Worm (Caenorhabditis elegans): ENCODE data around the gene C07D10.1.

Gene C07D10.1

DNA sequence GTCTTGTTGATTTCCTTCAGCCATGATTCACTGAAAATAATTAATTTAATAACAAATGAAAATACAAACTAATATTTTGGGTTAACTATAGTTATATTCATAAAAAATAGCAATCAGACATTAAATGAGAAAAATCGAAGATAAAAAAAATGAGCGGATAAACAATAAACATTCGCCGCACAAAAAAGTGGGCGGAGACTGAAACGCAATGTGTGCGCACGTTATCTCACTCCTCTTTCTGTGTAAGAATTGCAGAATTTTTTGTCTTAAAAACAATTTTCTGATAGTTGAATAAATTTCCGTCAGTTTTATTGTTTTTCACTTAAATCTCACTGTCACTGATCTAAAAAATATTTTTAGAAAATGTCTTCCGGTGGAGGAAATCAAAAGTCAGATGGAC is 24.7 kb upstream of the C07D10.1 start, which contains the start of the genes mtch-1 and rpb-4:
mtch-1 (minus strand) TSS at position 24 of the 400 bp plus-strand sequence.
rpb-4 (plus strand) TSS at position 353 of the 400 bp plus-strand sequence.
- TF ChIP-seq ztf-29 (GFP tag; IDR thresholded peaks at IDR 0.05) (no peak), med-1 (GFP tag; optimal IDR thresholded peaks at IDR 0.05; ENCODE audit: insufficient read depth) (peak; percentile 11)

DNA sequence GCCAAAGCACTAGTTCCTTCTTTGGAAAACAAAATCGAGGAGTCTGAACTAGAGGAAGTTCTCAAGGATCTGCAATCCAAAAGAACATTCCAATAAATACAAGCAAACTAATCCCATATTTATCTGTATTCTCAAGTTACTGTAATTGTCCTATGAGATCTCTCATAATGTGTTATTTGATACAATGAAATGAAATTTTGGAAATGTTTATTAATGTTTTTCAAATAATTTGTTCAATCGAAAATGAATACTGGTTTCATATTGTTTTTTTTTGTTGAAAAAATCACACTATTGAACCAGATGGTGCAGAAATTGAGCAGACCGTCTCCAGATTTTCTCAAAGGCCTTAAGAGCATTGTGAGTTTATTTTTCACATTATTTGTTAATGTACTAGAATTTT is 23.8 kb upstream of the C07D10.1 start, which contains the start of gene F43E2.1:
F43E2.1 (plus strand) TSS at position 301 of the 400 bp plus-strand sequence.
- no peak for TF ChIP-seq flt-1 (GFP tag; IDR thresholded peaks at IDR 0.05)
- TF ChIP-seq tab-1 (GFP tag; IDR thresholded peaks at IDR 0.05): no peak
- no peak for TF ChIP-seq med-1 (GFP tag; optimal IDR thresholded peaks at IDR 0.05; ENCODE audit: insufficient read depth)
- TF ChIP-seq ref-1 (GFP tag; conservative IDR thresholded peaks at IDR 0.05): no peak
- no peak for TF ChIP-seq klf-2 (GFP tag; conservative IDR thresholded peaks at IDR 0.05)
- TF ChIP-seq cog-1 (tag; optimal IDR thresholded peaks at IDR 0.05): no peak
- no peak for TF ChIP-seq ztf-29 (GFP tag; IDR thresholded peaks at IDR 0.05)
- TF ChIP-seq ztf-23 (GFP tag; IDR thresholded peaks at IDR 0.05): no peak

DNA sequence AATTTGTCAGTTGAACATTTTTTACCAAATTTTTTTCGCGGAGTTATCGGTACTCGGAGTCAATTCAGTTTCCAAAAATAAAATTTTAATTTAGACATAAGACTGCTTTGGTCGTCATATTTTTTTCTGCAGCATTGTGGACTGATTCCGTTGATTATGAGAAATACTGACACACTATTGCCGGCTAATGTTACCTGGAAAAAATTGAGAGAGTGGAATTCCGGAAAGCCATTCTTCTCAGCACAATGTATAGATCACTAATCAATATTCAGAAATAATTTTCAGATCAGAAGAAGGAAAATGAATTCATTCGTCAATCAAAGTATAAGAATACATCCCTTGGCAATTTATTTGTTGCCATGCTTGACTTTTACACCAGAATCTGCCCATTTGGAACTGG is 19.8 kb upstream of the C07D10.1 start, which contains the start of gene C07D10.6:
C07D10.6 (plus strand) TSS at position 301 of the 400 bp plus-strand sequence.
- TF ChIP-seq med-1 (GFP tag; optimal IDR thresholded peaks at IDR 0.05; ENCODE audit: insufficient read depth) (no peak), ztf-29 (GFP tag; IDR thresholded peaks at IDR 0.05) (no peak), ref-1 (GFP tag; conservative IDR thresholded peaks at IDR 0.05) (no peak), klf-2 (GFP tag; conservative IDR thresholded peaks at IDR 0.05) (no peak), tab-1 (GFP tag; IDR thresholded peaks at IDR 0.05) (no peak), cog-1 (tag; optimal IDR thresholded peaks at IDR 0.05) (no peak), T22C8.4 (GFP tag; IDR thresholded peaks at IDR 0.05) (no peak), flt-1 (GFP tag; IDR thresholded peaks at IDR 0.05) (no peak), ztf-23 (GFP tag; IDR thresholded peaks at IDR 0.05) (no peak)

DNA sequence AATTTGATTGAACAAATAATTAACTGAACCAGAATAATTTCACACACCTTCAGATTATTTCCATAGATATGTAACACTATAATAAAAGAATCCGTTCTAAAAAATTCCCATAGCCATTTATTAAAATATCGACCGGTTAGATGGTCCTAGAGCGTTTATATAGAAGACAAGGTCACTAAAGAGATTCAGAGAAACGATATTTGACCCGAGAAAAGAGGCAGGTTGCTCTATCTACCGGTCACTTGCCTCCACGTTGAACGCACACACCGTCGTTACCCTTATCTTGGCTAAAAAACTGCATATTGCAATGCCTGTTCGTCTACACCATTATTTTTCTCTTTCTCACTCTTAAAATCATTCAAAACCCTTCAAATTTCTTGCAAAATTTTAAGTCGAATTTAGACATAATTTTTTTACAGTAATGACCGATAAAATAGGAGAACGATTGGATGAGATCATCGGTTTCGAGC is 17.6 kb upstream of the C07D10.1 start, which contains the start of gene C07D10.5:
C07D10.5 (plus strand) TSS at position 420 of the 470 bp plus-strand sequence.
- no peak for TF ChIP-seq ref-1 (GFP tag; conservative IDR thresholded peaks at IDR 0.05)
- no peak for TF ChIP-seq ztf-29 (GFP tag; IDR thresholded peaks at IDR 0.05)
- no peak for TF ChIP-seq med-1 (GFP tag; optimal IDR thresholded peaks at IDR 0.05; ENCODE audit: insufficient read depth)
- no peak for TF ChIP-seq T22C8.4 (GFP tag; IDR thresholded peaks at IDR 0.05)
- no peak for TF ChIP-seq tab-1 (GFP tag; IDR thresholded peaks at IDR 0.05)
- no peak for TF ChIP-seq flt-1 (GFP tag; IDR thresholded peaks at IDR 0.05)
- no peak for TF ChIP-seq klf-2 (GFP tag; conservative IDR thresholded peaks at IDR 0.05)
- TF ChIP-seq ztf-23 (GFP tag; IDR thresholded peaks at IDR 0.05): no peak
- no peak for TF ChIP-seq cog-1 (tag; optimal IDR thresholded peaks at IDR 0.05)

DNA sequence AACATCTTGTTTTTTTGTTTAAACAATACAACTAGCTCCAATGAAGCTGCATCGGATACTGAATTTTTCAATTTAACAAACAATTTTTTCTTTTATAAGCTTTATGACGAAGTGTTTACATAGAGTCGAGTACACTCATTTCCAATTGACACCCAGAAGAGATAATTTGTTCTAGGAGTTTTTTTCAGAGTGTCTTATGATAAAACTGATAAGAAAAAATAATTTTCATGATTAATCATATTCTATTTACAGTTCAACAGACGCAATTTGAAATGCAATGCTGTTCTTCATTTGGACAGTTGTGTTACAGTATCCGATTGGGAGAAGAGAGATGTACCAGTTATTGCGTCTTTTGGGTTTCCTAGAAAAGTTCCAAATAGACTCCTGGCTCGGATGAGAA is 16.9 kb upstream of the C07D10.1 start:
- TF ChIP-seq cog-1 (tag; optimal IDR thresholded peaks at IDR 0.05) (no peak), flt-1 (GFP tag; IDR thresholded peaks at IDR 0.05) (no peak), ztf-23 (GFP tag; IDR thresholded peaks at IDR 0.05) (no peak), ztf-29 (GFP tag; IDR thresholded peaks at IDR 0.05) (no peak), med-1 (GFP tag; optimal IDR thresholded peaks at IDR 0.05; ENCODE audit: insufficient read depth) (no peak), tab-1 (GFP tag; IDR thresholded peaks at IDR 0.05) (no peak), ref-1 (GFP tag; conservative IDR thresholded peaks at IDR 0.05) (no peak), klf-2 (GFP tag; conservative IDR thresholded peaks at IDR 0.05) (no peak), T22C8.4 (GFP tag; IDR thresholded peaks at IDR 0.05) (no peak)

DNA sequence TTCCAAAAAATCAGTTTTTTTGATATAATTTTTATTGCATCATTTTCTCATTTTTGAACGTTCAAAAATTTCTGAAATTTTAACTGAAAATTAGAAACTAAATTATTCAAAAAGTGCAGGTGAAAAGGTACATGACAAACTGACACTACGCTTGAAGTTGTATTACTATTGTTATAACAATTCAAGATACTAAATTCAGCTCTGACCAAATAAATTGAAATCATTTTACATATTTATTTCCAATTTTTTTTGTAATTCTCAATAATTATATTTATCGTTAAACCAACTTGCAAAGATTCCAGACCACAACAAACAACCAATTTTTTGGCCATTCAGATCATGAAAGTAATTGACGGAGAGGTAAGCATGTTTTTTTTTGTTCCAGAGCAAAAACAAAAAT is 13.4 kb upstream of the C07D10.1 start, which contains the start of gene sre-3:
sre-3 (plus strand) TSS at position 301 of the 400 bp plus-strand sequence.
- TF ChIP-seq ztf-23 (GFP tag; IDR thresholded peaks at IDR 0.05) (no peak), med-1 (GFP tag; optimal IDR thresholded peaks at IDR 0.05; ENCODE audit: insufficient read depth) (no peak), flt-1 (GFP tag; IDR thresholded peaks at IDR 0.05) (no peak), klf-2 (GFP tag; conservative IDR thresholded peaks at IDR 0.05) (no peak), T22C8.4 (GFP tag; IDR thresholded peaks at IDR 0.05) (no peak), ztf-29 (GFP tag; IDR thresholded peaks at IDR 0.05) (no peak), ref-1 (GFP tag; conservative IDR thresholded peaks at IDR 0.05) (no peak), cog-1 (tag; optimal IDR thresholded peaks at IDR 0.05) (no peak), tab-1 (GFP tag; IDR thresholded peaks at IDR 0.05) (no peak)

DNA sequence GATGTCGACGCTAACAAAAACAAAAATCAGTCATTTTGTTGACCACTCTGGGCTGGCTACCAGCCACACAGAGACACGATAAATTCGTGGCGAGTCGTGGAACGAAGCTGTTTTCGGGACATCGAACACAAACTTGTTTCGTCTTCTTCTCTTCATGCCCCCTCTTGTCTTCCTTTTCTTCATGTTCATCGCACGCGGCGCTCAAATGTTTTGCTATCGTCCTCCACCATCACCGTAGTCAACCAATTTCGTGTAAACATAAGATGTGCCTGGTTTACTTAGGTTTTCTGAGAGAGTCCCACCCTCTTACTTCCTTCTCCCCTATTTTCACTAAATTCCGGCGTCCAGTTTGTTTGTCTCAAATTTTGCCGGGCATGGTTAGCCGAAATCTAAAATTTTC is 8.5 kb upstream of the C07D10.1 start:
- no peak for TF ChIP-seq flt-1 (GFP tag; IDR thresholded peaks at IDR 0.05)
- no peak for TF ChIP-seq cog-1 (tag; optimal IDR thresholded peaks at IDR 0.05)
- no peak for TF ChIP-seq ref-1 (GFP tag; conservative IDR thresholded peaks at IDR 0.05)

DNA sequence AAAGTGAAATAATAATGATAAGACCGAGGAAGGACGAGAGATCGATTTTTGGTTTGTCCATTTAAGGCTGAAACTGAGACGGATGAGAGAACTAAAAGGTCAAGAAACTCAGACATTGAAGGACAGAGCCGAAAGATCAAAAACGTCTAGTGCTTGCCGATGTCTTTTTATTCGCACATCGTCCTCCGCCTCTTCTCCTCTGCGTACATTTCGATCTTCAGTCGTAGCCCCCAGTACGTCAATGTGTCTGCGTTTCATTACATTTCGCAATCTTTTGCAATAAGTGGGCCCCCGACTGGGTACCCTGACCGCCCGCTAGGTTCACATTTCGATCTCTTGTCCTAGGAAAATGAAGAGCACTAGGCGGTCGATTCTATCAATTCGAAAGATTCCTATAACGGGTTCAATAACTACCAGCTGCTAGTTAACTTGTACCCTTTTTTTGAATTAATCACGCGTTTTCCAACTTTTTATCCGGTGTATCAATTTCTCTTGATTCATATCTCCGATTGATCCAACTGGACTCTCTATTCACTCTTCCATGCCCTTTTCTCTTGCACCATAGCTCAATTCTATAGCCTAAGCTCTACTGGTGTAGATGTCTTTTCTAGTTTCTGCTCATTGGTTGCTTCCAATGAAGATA is 6.6 kb upstream of the C07D10.1 start:
- no peak for TF ChIP-seq T22C8.4 (GFP tag; IDR thresholded peaks at IDR 0.05)
- TF ChIP-seq cog-1 (tag; optimal IDR thresholded peaks at IDR 0.05): no peak
- TF ChIP-seq ztf-23 (GFP tag; IDR thresholded peaks at IDR 0.05): no peak

DNA sequence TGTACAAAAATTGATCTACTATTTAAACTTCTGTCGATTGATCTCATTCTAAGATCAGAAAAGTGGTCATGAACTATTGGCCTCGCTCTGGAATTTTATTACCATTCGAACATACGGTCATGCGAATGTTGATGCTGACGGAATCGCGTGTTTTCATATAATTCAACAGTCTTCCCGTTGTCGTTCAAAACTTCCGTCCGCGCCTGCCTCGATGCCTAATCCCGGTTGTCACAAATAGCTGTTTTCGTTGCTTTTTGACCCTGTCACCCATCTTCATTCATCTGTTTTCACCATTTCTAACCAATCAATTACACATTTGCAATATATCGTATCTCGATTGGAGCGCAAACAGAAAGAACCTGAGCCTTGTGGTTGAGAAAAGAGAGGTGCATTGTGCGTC is 5.4 kb upstream of the C07D10.1 start:
- TF ChIP-seq ref-1 (GFP tag; conservative IDR thresholded peaks at IDR 0.05): no peak
- TF ChIP-seq cog-1 (tag; optimal IDR thresholded peaks at IDR 0.05): no peak
- no peak for TF ChIP-seq klf-2 (GFP tag; conservative IDR thresholded peaks at IDR 0.05)
- no peak for TF ChIP-seq ztf-23 (GFP tag; IDR thresholded peaks at IDR 0.05)
- no peak for TF ChIP-seq flt-1 (GFP tag; IDR thresholded peaks at IDR 0.05)
- no peak for TF ChIP-seq ztf-29 (GFP tag; IDR thresholded peaks at IDR 0.05)
- no peak for TF ChIP-seq tab-1 (GFP tag; IDR thresholded peaks at IDR 0.05)
- no peak for TF ChIP-seq T22C8.4 (GFP tag; IDR thresholded peaks at IDR 0.05)
- no peak for TF ChIP-seq med-1 (GFP tag; optimal IDR thresholded peaks at IDR 0.05; ENCODE audit: insufficient read depth)

Measured in whole organism, midembryonic.